Worm (Caenorhabditis elegans) whole organism, mixed stage, embryonic: Measurements from ENCODE around the gene C18E9.2.

Experiments used
- M03D4.4 ChIP-seq: sonication (generic microtip); optimal IDR thresholded peaks from 2 replicates; lab custom pipeline; 2017; ENCODE audit warnings: mild to moderate bottlenecking, missing genetic modification characterization, missing compliant biosample characterization
- bed-3 ChIP-seq: fragments of 200-800 bp; sonication (Bioruptor generic); optimal IDR thresholded peaks from 3 replicates; lab custom pipeline; 2018; ENCODE audit warnings: mild to moderate bottlenecking, missing genetic modification characterization, moderate library complexity, missing compliant biosample characterization
- ceh-39 ChIP-seq: fragments of 150-350 bp; optimal IDR thresholded peaks from 2 replicates; lab custom pipeline; 2014; ENCODE audit warnings: missing biosample characterization, missing genetic modification characterization
- ceh-43 ChIP-seq: fragments of 200-800 bp; sonication (Bioruptor generic); optimal IDR thresholded peaks from 2 replicates; lab custom pipeline; 2018; ENCODE audit warnings: mild to moderate bottlenecking, missing genetic modification characterization, moderate library complexity, missing compliant biosample characterization
- ces-1 ChIP-seq: fragments of 150-350 bp; optimal IDR thresholded peaks from 2 replicates; lab custom pipeline; 2014; ENCODE audit warnings: missing biosample characterization, missing genetic modification reagents, missing genetic modification characterization
- cnd-1 ChIP-seq: fragments of 200-800 bp; sonication (Bioruptor generic); optimal IDR thresholded peaks from 2 replicates; lab custom pipeline; 2018; ENCODE audit warnings: mild to moderate bottlenecking, missing genetic modification characterization, missing compliant biosample characterization
- drap-1 ChIP-seq: fragments of 200-800 bp; sonication (Bioruptor generic); optimal IDR thresholded peaks from 3 replicates; lab custom pipeline; 2018; ENCODE audit warnings: mild to moderate bottlenecking, missing genetic modification characterization, missing compliant biosample characterization
- elt-1 ChIP-seq: sonication (generic microtip); optimal IDR thresholded peaks from 2 replicates; lab custom pipeline; 2017; ENCODE audit warnings: missing genetic modification characterization, mild to moderate bottlenecking, missing compliant biosample characterization, antibody characterized with exemption, moderate library complexity, borderline replicate concordance; ENCODE audit not compliant: insufficient read depth
- elt-3 ChIP-seq: fragments of 150-350 bp; optimal IDR thresholded peaks from 2 replicates; lab custom pipeline; 2014; ENCODE audit warnings: missing biosample characterization, missing genetic modification characterization
- flh-1 ChIP-seq: fragments of 200-800 bp; sonication (Bioruptor generic); optimal IDR thresholded peaks from 2 replicates; lab custom pipeline; 2018; ENCODE audit warnings: mild to moderate bottlenecking, missing genetic modification characterization, moderate library complexity, missing compliant biosample characterization
- ham-2 ChIP-seq: fragments of 200-800 bp; sonication (Bioruptor generic); optimal IDR thresholded peaks from 2 replicates; lab custom pipeline; 2018; ENCODE audit warnings: mild to moderate bottlenecking, missing genetic modification characterization, missing compliant biosample characterization
- hlh-1 ChIP-seq: fragments of 150-350 bp; optimal IDR thresholded peaks from 2 replicates; lab custom pipeline; 2014; ENCODE audit warnings: missing biosample characterization, missing genetic modification reagents, missing genetic modification characterization
- lin-13 ChIP-seq: fragments of 150-350 bp; optimal IDR thresholded peaks from 2 replicates; lab custom pipeline; 2014; ENCODE audit warnings: missing biosample characterization, missing genetic modification characterization
- lsy-2 ChIP-seq: fragments of 150-350 bp; optimal IDR thresholded peaks from 2 replicates; lab custom pipeline; 2014; ENCODE audit warnings: missing biosample characterization, missing genetic modification characterization
- mab-5 ChIP-seq: fragments of 150-350 bp; optimal IDR thresholded peaks from 2 replicates; lab custom pipeline; 2014; ENCODE audit warnings: missing biosample characterization, missing genetic modification characterization
- mep-1 ChIP-seq: fragments of 150-350 bp; optimal IDR thresholded peaks from 2 replicates; lab custom pipeline; 2017; ENCODE audit warnings: missing biosample characterization, missing genetic modification reagents, missing genetic modification characterization, inconsistent platforms
- nhr-12 ChIP-seq: fragments of 150-350 bp; optimal IDR thresholded peaks from 2 replicates; lab custom pipeline; 2014; ENCODE audit warnings: missing biosample characterization, missing genetic modification characterization
- nhr-2 ChIP-seq: fragments of 150-350 bp; optimal IDR thresholded peaks from 2 replicates; lab custom pipeline; 2014; ENCODE audit warnings: missing biosample characterization, missing genetic modification characterization
- nhr-237 ChIP-seq: fragments of 150-350 bp; optimal IDR thresholded peaks from 2 replicates; lab custom pipeline; 2014; ENCODE audit warnings: missing biosample characterization, missing genetic modification characterization
- nhr-28 ChIP-seq: fragments of 150-350 bp; optimal IDR thresholded peaks from 2 replicates; lab custom pipeline; 2014; ENCODE audit warnings: missing biosample characterization, missing genetic modification characterization
- nhr-76 ChIP-seq: sonication (generic microtip); optimal IDR thresholded peaks from 2 replicates; lab custom pipeline; 2017; ENCODE audit warnings: missing biosample characterization, missing genetic modification characterization
- pha-4 ChIP-seq: fragments of 150-350 bp; optimal IDR thresholded peaks from 2 replicates; lab custom pipeline; 2018; ENCODE audit warnings: missing biosample characterization, missing genetic modification reagents, missing genetic modification characterization
- sem-2 ChIP-seq: fragments of 200-800 bp; sonication (Bioruptor generic); optimal IDR thresholded peaks from 2 replicates; lab custom pipeline; 2018; ENCODE audit warnings: mild to moderate bottlenecking, missing genetic modification characterization, missing compliant biosample characterization
- snpc-4 ChIP-seq: fragments of 150-350 bp; optimal IDR thresholded peaks from 2 replicates; lab custom pipeline; 2014; ENCODE audit warnings: missing biosample characterization, missing genetic modification characterization
- sptf-1 ChIP-seq: sonication (generic microtip); optimal IDR thresholded peaks from 2 replicates; lab custom pipeline; 2017; ENCODE audit warnings: mild to moderate bottlenecking, missing genetic modification characterization, moderate library complexity, missing compliant biosample characterization
- tbx-8 ChIP-seq: fragments of 200-800 bp; sonication (Bioruptor generic); optimal IDR thresholded peaks from 2 replicates; lab custom pipeline; 2018; ENCODE audit warnings: mild to moderate bottlenecking, missing genetic modification characterization, moderate library complexity, missing compliant biosample characterization
- unc-120 ChIP-seq: sonication (generic microtip); optimal IDR thresholded peaks from 2 replicates; lab custom pipeline; 2017; ENCODE audit warnings: missing genetic modification characterization, missing compliant biosample characterization; ENCODE audit not compliant: poor library complexity, severe bottlenecking
- unc-39 ChIP-seq: fragments of 150-350 bp; optimal IDR thresholded peaks from 2 replicates; lab custom pipeline; 2014; ENCODE audit warnings: missing biosample characterization, missing genetic modification characterization
- unc-62 ChIP-seq: fragments of 150-350 bp; optimal IDR thresholded peaks from 2 replicates; lab custom pipeline; 2014; ENCODE audit warnings: missing biosample characterization, missing genetic modification reagents, missing genetic modification characterization
- zip-8 ChIP-seq: fragments of 150-350 bp; optimal IDR thresholded peaks from 2 replicates; lab custom pipeline; 2014; ENCODE audit warnings: missing biosample characterization, missing genetic modification characterization
- ztf-11 ChIP-seq: fragments of 150-350 bp; optimal IDR thresholded peaks from 2 replicates; lab custom pipeline; 2014; ENCODE audit warnings: missing biosample characterization, missing genetic modification characterization

C18E9.2 gene

ce11 chrII:8994336-8994735 lies 29.5 kb downstream of the C18E9.2 start, which contains the start of gene F44G4.1:
Gene F44G4.1 (plus strand): TSS chrII:8994636.
- TF ChIP-seq M03D4.4 (tag; lab: Kevin White, UChicago) = no peak
- TF ChIP-seq nhr-2 (tag; lab: Kevin White, UChicago) = no peak

ce11 chrII:8996064-8996463 lies 31.3 kb downstream of the C18E9.2 start, which contains the start of gene ndub-2:
Gene ndub-2 (plus strand): TSS chrII:8996364.
- TF ChIP-seq sptf-1 (tag; lab: Kevin White, UChicago) (no peak), ceh-39 (tag; lab: Kevin White, UChicago) (no peak), pha-4 (tag; lab: Kevin White, UChicago) (no peak), unc-62 (GFP tag; lab: Kevin White, UChicago) (no peak), unc-39 (tag; lab: Kevin White, UChicago) (no peak), elt-3 (no peak), ztf-11 (tag; lab: Kevin White, UChicago) (no peak), drap-1 (GFP tag; lab: Kevin White, UChicago) (no peak)

DNA sequence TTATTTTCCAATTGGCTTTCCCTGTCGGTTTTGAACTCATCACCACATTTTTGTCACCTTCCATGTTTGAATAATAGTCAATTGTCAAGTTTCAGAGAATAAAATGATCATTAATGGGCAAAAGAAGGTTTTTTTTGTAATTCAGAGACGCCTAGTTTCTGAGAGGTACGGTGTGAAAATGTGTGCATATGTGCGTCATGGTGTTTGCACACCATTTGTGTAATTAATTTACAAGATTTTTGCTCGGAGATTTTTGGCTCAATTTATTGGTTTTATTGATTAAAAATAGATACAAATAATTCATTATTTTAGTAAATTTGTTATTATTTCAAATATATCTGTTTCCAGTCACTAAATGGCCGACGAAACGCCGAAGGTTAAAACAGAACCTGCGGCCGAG lies 32.7 kb downstream of the C18E9.2 start, which contains the start of the genes F44G4.3 and tdp-1:
Gene F44G4.3, minus strand, starts transcription at position 184 of the 400 bp plus-strand sequence.
Gene tdp-1, plus strand, starts transcription at position 347 of the 400 bp plus-strand sequence.
- no peak for TF ChIP-seq unc-120 (tag; lab: Kevin White, UChicago)
- peak; percentile 3 for TF ChIP-seq M03D4.4 (tag; lab: Kevin White, UChicago)
- TF ChIP-seq ces-1 (GFP tag; lab: Kevin White, UChicago) = peak; percentile 97
- TF ChIP-seq zip-8 (tag; lab: Kevin White, UChicago) = no peak
- TF ChIP-seq ztf-11 (tag; lab: Kevin White, UChicago) = no peak
- no peak for TF ChIP-seq tbx-8 (GFP tag; lab: Kevin White, UChicago)
- no peak for TF ChIP-seq nhr-12 (tag; lab: Kevin White, UChicago)
- peak; percentile 1 for TF ChIP-seq mep-1 (tag; lab: Kevin White, UChicago)
- no peak for TF ChIP-seq flh-1 (GFP tag; lab: Kevin White, UChicago)
- TF ChIP-seq sptf-1 (tag; lab: Kevin White, UChicago) = no peak
- TF ChIP-seq elt-3 = no peak
- TF ChIP-seq nhr-28 (tag; lab: Kevin White, UChicago) = no peak
- TF ChIP-seq ceh-39 (tag; lab: Kevin White, UChicago) = no peak
- TF ChIP-seq nhr-76 (tag; lab: Kevin White, UChicago) = no peak
- no peak for TF ChIP-seq bed-3 (GFP tag; lab: Kevin White, UChicago)
- no peak for TF ChIP-seq nhr-2 (tag; lab: Kevin White, UChicago)
- TF ChIP-seq sem-2 (GFP tag; lab: Kevin White, UChicago) = no peak
- peak; percentile 93 for TF ChIP-seq lsy-2 (tag; lab: Kevin White, UChicago)
- TF ChIP-seq unc-62 (GFP tag; lab: Kevin White, UChicago) = no peak
- no peak for TF ChIP-seq ham-2 (GFP tag; lab: Kevin White, UChicago)
- TF ChIP-seq hlh-1 = no peak

ce11 chrII:9000331-9000730 lies 35.5 kb downstream of the C18E9.2 start, which contains the start of gene F44G4.5:
Gene F44G4.5 (minus strand): TSS chrII:9000431.
- TF ChIP-seq cnd-1 (tag; lab: Kevin White, UChicago) (no peak), unc-62 (GFP tag; lab: Kevin White, UChicago) (no peak), mab-5 (tag; lab: Kevin White, UChicago) (no peak), ztf-11 (tag; lab: Kevin White, UChicago) (no peak), lin-13 (tag; lab: Kevin White, UChicago) (no peak), nhr-76 (tag; lab: Kevin White, UChicago) (no peak), sptf-1 (tag; lab: Kevin White, UChicago) (no peak)

ce11 chrII:9001743-9002222 lies 37.0 kb downstream of the C18E9.2 start, which contains the start of gene F44G4.6:
Gene F44G4.6 (minus strand): TSS chrII:9001793.
- TF ChIP-seq drap-1 (GFP tag; lab: Kevin White, UChicago) (no peak), ceh-43 (no peak), unc-39 (tag; lab: Kevin White, UChicago) (no peak), nhr-12 (tag; lab: Kevin White, UChicago) (no peak), elt-3 (no peak), hlh-1 (no peak)

DNA sequence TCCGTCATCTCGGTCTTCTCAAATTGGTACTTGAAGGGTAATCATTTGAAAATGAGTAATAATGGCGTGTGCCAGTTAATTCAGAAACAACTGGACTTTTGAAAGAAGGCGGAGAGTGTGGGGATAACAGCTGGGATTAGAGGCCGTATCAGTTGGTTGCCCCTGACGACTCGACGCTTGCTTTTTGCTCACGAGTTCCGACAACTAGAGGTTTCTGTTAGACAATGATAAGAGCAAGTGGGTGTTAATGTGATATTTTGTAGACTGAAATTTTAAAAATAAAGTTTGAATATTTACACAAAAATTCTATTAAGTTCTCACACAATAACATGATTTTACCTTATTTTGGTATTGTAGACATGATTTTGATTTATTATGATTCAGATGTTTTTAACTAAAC lies 40.3 kb downstream of the C18E9.2 start, which contains the start of gene F44G4.7:
Gene F44G4.7, minus strand, starts transcription at position 101 of the 400 bp plus-strand sequence.
- no peak for TF ChIP-seq elt-1 (tag; lab: Kevin White, UChicago)
- no peak for TF ChIP-seq ceh-39 (tag; lab: Kevin White, UChicago)
- TF ChIP-seq unc-39 (tag; lab: Kevin White, UChicago) = no peak
- TF ChIP-seq M03D4.4 (tag; lab: Kevin White, UChicago) = no peak
- TF ChIP-seq zip-8 (tag; lab: Kevin White, UChicago) = no peak
- no peak for TF ChIP-seq bed-3 (GFP tag; lab: Kevin White, UChicago)
- TF ChIP-seq nhr-12 (tag; lab: Kevin White, UChicago) = no peak
- no peak for TF ChIP-seq sem-2 (GFP tag; lab: Kevin White, UChicago)
- TF ChIP-seq nhr-237 (tag; lab: Kevin White, UChicago) = no peak
- TF ChIP-seq drap-1 (GFP tag; lab: Kevin White, UChicago) = no peak
- no peak for TF ChIP-seq ztf-11 (tag; lab: Kevin White, UChicago)
- no peak for TF ChIP-seq snpc-4
- no peak for TF ChIP-seq ceh-43
- no peak for TF ChIP-seq pha-4 (tag; lab: Kevin White, UChicago)
- TF ChIP-seq unc-120 (tag; lab: Kevin White, UChicago) = no peak
